Fruit fly (Drosophila melanogaster) whole organism, adult: ENCODE data around the gene CG5592.

ENCODE experiments used
- CG7045 ChIP-seq: fragments of 200-800 bp; sonication (Bioruptor generic); optimal IDR thresholded peaks from 2 replicates; lab custom pipeline; 2017; ENCODE audit warnings: missing biosample characterization, mild to moderate bottlenecking, missing genetic modification characterization
- Clk ChIP-seq: fragments of 200-800 bp; sonication (Bioruptor generic); optimal IDR thresholded peaks from 2 replicates; lab custom pipeline; 2017; ENCODE audit warnings: missing biosample characterization, missing genetic modification characterization
- Crg-1 ChIP-seq: fragments of 200-800 bp; sonication (Bioruptor generic); optimal IDR thresholded peaks from 2 replicates; lab custom pipeline; 2016; ENCODE audit warnings: missing biosample characterization, missing genetic modification characterization
- Hr96 ChIP-seq: fragments of 200-800 bp; sonication (Bioruptor generic); optimal IDR thresholded peaks from 2 replicates; lab custom pipeline; 2016; ENCODE audit warnings: missing biosample characterization, missing genetic modification characterization
- bab1 ChIP-seq: fragments of 200-800 bp; sonication (Bioruptor generic); optimal IDR thresholded peaks from 3 replicates; lab custom pipeline; 2019; ENCODE audit warnings: missing biosample characterization, mild to moderate bottlenecking, missing genetic modification characterization, moderate library complexity
- cnc ChIP-seq, 2 experiments: fragments of >200 bp; optimal IDR thresholded peaks; 2 replicates each; lab custom pipeline; 2017
- kay ChIP-seq: fragments of 200-800 bp; sonication (Bioruptor generic); peaks from one replicate; lab custom pipeline; 2016; ENCODE audit warnings: missing biosample characterization, missing genetic modification characterization, borderline replicate concordance
- ovo ChIP-seq: fragments of 200-800 bp; sonication (Bioruptor generic); optimal IDR thresholded peaks from 2 replicates; lab custom pipeline; 2016; ENCODE audit warnings: missing biosample characterization, missing genetic modification characterization
- pad ChIP-seq: fragments of 200-800 bp; sonication (Bioruptor generic); optimal IDR thresholded peaks from 3 replicates; lab custom pipeline; 2017; ENCODE audit warnings: missing biosample characterization, missing genetic modification characterization, mild to moderate bottlenecking, moderate library complexity, missing genetic modification reagents

dm6 chr3L:5906599-5906998, 9.2 kb downstream of the CG5592 start, which contains the start of gene CG10486:
- TF ChIP-seq kay (GFP tag; lab: Kevin White, UChicago) (no peak), cnc (optimal IDR thresholded peaks at IDR 0.05; lab: Kevin White, UChicago) (no peak), CG7045 (GFP tag; lab: Kevin White, UChicago) (no peak), Crg-1 (GFP tag; lab: Kevin White, UChicago) (no peak), ovo (GFP tag; lab: Kevin White, UChicago) (no peak), bab1 (no peak), Clk (GFP tag; lab: Kevin White, UChicago) (no peak), Hr96 (GFP tag; lab: Kevin White, UChicago) (no peak), pad (no peak)
